Fruit fly (Drosophila melanogaster) whole organism, embryonic: ENCODE results near the gene CG34453.

Experiments used
- Bteb2 ChIP-seq: fragments of 200-800 bp; sonication (Bioruptor generic); optimal IDR thresholded peaks from 2 replicates; lab custom pipeline; 2016; ENCODE audit warnings: missing biosample characterization, missing genetic modification characterization
- CG1024 ChIP-seq: fragments of 200-800 bp; sonication (Bioruptor generic); IDR thresholded peaks from 2 replicates; pipeline ENCODE4 v1.3.6; 2022; ENCODE audit warnings: missing biosample characterization, missing genetic modification characterization
- CG10959 ChIP-seq: fragments of 200-800 bp; sonication (Bioruptor generic); IDR thresholded peaks from 2 replicates; pipeline ENCODE4 v1.3.6; 2022; ENCODE audit warnings: missing biosample characterization, missing genetic modification characterization
- CG14860 ChIP-seq: fragments of 200-800 bp; sonication (Bioruptor generic); IDR thresholded peaks from 3 replicates; pipeline ENCODE4 v1.3.6; 2022; ENCODE audit warnings: missing biosample characterization, missing genetic modification characterization; ENCODE audit not compliant: partially characterized antibody
- CG1603 ChIP-seq: fragments of 200-800 bp; sonication (Bioruptor generic); optimal IDR thresholded peaks from 2 replicates; lab custom pipeline; 2019; ENCODE audit warnings: missing biosample characterization, mild to moderate bottlenecking, missing genetic modification characterization, moderate library complexity
- CG16779 ChIP-seq: fragments of 200-800 bp; sonication (Bioruptor generic); IDR thresholded peaks from 2 replicates; pipeline ENCODE4 v1.3.6; 2022; ENCODE audit warnings: missing biosample characterization, missing genetic modification characterization
- CG17361 ChIP-seq: fragments of 200-800 bp; sonication (Bioruptor generic); IDR thresholded peaks from 3 replicates; pipeline ENCODE4 v1.3.6; 2022; ENCODE audit warnings: missing biosample characterization, missing genetic modification characterization
- CG17385 ChIP-seq: fragments of 200-800 bp; sonication (Bioruptor generic); optimal IDR thresholded peaks from 3 replicates; lab custom pipeline; 2018; ENCODE audit warnings: missing biosample characterization, mild to moderate bottlenecking, missing genetic modification characterization
- CG17829 ChIP-seq: fragments of 200-800 bp; optimal IDR thresholded peaks from 2 replicates; lab custom pipeline; 2019; ENCODE audit warnings: missing biosample characterization, mild to moderate bottlenecking, missing genetic modification characterization, moderate library complexity
- CG2678 ChIP-seq: fragments of 200-800 bp; sonication (Bioruptor generic); optimal IDR thresholded peaks from 3 replicates; lab custom pipeline; 2019; ENCODE audit warnings: missing biosample characterization, mild to moderate bottlenecking, missing genetic modification characterization, moderate library complexity
- CG33557 ChIP-seq: fragments of 200-800 bp; sonication (Bioruptor generic); optimal IDR thresholded peaks from 2 replicates; lab custom pipeline; 2019; ENCODE audit warnings: missing biosample characterization, mild to moderate bottlenecking, missing genetic modification characterization, moderate library complexity
- CG4707 ChIP-seq: fragments of 200-800 bp; sonication (Bioruptor generic); optimal IDR thresholded peaks from 2 replicates; lab custom pipeline; 2018; ENCODE audit warnings: missing biosample characterization, mild to moderate bottlenecking, missing genetic modification characterization, moderate library complexity
- CG4730 ChIP-seq: fragments of 200-800 bp; sonication (Bioruptor generic); IDR thresholded peaks from 2 replicates; pipeline ENCODE4 v1.3.6; 2022; ENCODE audit warnings: missing biosample characterization, missing genetic modification characterization
- CG7357 ChIP-seq: fragments of 200-800 bp; sonication (Bioruptor generic); IDR thresholded peaks from 3 replicates; pipeline ENCODE4 v1.3.6; 2022; ENCODE audit warnings: missing biosample characterization, missing genetic modification characterization
- CG9437 ChIP-seq: fragments of 200-800 bp; sonication (Bioruptor generic); optimal IDR thresholded peaks from 2 replicates; lab custom pipeline; 2018; ENCODE audit warnings: missing biosample characterization, mild to moderate bottlenecking, missing genetic modification characterization
- CG9609 ChIP-seq: fragments of 200-800 bp; sonication (Bioruptor generic); optimal IDR thresholded peaks from 3 replicates; lab custom pipeline; 2016; ENCODE audit warnings: missing biosample characterization, missing genetic modification characterization
- Deaf1 ChIP-seq: fragments of 200-800 bp; optimal IDR thresholded peaks from 3 replicates; lab custom pipeline; 2019; ENCODE audit warnings: missing biosample characterization, mild to moderate bottlenecking, missing genetic modification characterization, moderate library complexity
- Dip3 ChIP-seq: fragments of 200-800 bp; sonication (Bioruptor generic); optimal IDR thresholded peaks from 3 replicates; lab custom pipeline; 2016; ENCODE audit warnings: missing biosample characterization, missing genetic modification characterization
- Elba2 ChIP-seq: fragments of 200-800 bp; sonication (Bioruptor generic); optimal IDR thresholded peaks from 3 replicates; lab custom pipeline; 2016; ENCODE audit warnings: missing biosample characterization, missing genetic modification characterization
- Fer1 ChIP-seq: fragments of 200-800 bp; sonication (Bioruptor generic); optimal IDR thresholded peaks from 2 replicates; lab custom pipeline; 2017; ENCODE audit warnings: missing biosample characterization, mild to moderate bottlenecking, missing genetic modification characterization
- H15 ChIP-seq: fragments of 200-800 bp; sonication (Bioruptor generic); IDR thresholded peaks from 3 replicates; pipeline ENCODE4 v1.3.6; 2022; ENCODE audit warnings: missing biosample characterization, missing genetic modification characterization
- Hmx ChIP-seq: fragments of 200-800 bp; sonication (Bioruptor generic); optimal IDR thresholded peaks from 2 replicates; lab custom pipeline; 2016; ENCODE audit warnings: missing biosample characterization, missing genetic modification characterization
- Hr78 ChIP-seq, 2 experiments: fragments of 200-800 bp in 1 of 2; fragments of >200 bp in 1 of 2; sonication (Bioruptor generic) in 1 of 2; optimal IDR thresholded peaks; 2 replicates each; lab custom pipeline; 2017 to 2019; ENCODE audit warnings: missing biosample characterization in 2 of 2, missing genetic modification characterization in 2 of 2, mild to moderate bottlenecking in 1 of 2, moderate library complexity in 1 of 2
- Hsf ChIP-seq: fragments of 200-800 bp; sonication (Bioruptor generic); optimal IDR thresholded peaks from 3 replicates; lab custom pipeline; 2016; ENCODE audit warnings: missing biosample characterization, missing genetic modification characterization
- Kr ChIP-seq: fragments of 200-800 bp; sonication (Bioruptor generic); optimal IDR thresholded peaks from 2 replicates; lab custom pipeline; 2017; ENCODE audit warnings: missing biosample characterization, mild to moderate bottlenecking, missing genetic modification characterization
- Meics ChIP-seq: fragments of 200-800 bp; sonication (Bioruptor generic); optimal IDR thresholded peaks from 2 replicates; lab custom pipeline; 2017; ENCODE audit warnings: missing biosample characterization, mild to moderate bottlenecking, missing genetic modification characterization
- NC2β ChIP-seq: fragments of 200-800 bp; sonication (Bioruptor generic); optimal IDR thresholded peaks from 2 replicates; lab custom pipeline; 2016; ENCODE audit warnings: missing biosample characterization, missing genetic modification characterization
- NfI ChIP-seq: fragments of 200-800 bp; sonication (Bioruptor generic); optimal IDR thresholded peaks from 3 replicates; lab custom pipeline; 2018; ENCODE audit warnings: missing biosample characterization, mild to moderate bottlenecking, missing genetic modification characterization, moderate library complexity
- Ptx1 ChIP-seq: fragments of 200-800 bp; sonication (Bioruptor generic); IDR thresholded peaks from 2 replicates; pipeline ENCODE4 v1.3.6; 2022; ENCODE audit warnings: missing biosample characterization, missing genetic modification characterization
- Scr ChIP-seq: fragments of 200-800 bp; sonication (Bioruptor generic); IDR thresholded peaks from 2 replicates; pipeline ENCODE4 v1.3.6; 2022; ENCODE audit warnings: missing biosample characterization, missing genetic modification characterization; ENCODE audit not compliant: partially characterized antibody
- Sox100B ChIP-seq: fragments of 200-800 bp; sonication (Bioruptor generic); optimal IDR thresholded peaks from 3 replicates; lab custom pipeline; 2018; ENCODE audit warnings: missing biosample characterization, mild to moderate bottlenecking, missing genetic modification characterization
- Ssrp ChIP-seq: fragments of 200-800 bp; sonication (Bioruptor generic); optimal IDR thresholded peaks from 2 replicates; lab custom pipeline; 2018; ENCODE audit warnings: missing biosample characterization, mild to moderate bottlenecking, missing genetic modification characterization, moderate library complexity
- TFAM ChIP-seq: fragments of 200-800 bp; sonication (Bioruptor generic); optimal IDR thresholded peaks from 2 replicates; lab custom pipeline; 2017; ENCODE audit warnings: missing biosample characterization, missing genetic modification characterization, inconsistent platforms
- ash1 ChIP-seq: fragments of 200-800 bp; sonication (Bioruptor generic); optimal IDR thresholded peaks from 2 replicates; lab custom pipeline; 2018; ENCODE audit warnings: missing biosample characterization, mild to moderate bottlenecking, missing genetic modification characterization
- bbx ChIP-seq: fragments of 200-800 bp; sonication (Bioruptor generic); IDR thresholded peaks from 2 replicates; pipeline ENCODE4 v1.3.6; 2022; ENCODE audit warnings: missing biosample characterization, missing genetic modification characterization; ENCODE audit not compliant: partially characterized antibody
- chn ChIP-seq: fragments of 200-800 bp; sonication (Bioruptor generic); optimal IDR thresholded peaks from 2 replicates; lab custom pipeline; 2016; ENCODE audit warnings: missing biosample characterization, missing genetic modification characterization
- croc ChIP-seq: fragments of 200-800 bp; sonication (Bioruptor generic); conservative IDR thresholded peaks from 3 replicates; pipeline ENCODE4 v1.3.6; 2022; ENCODE audit warnings: missing biosample characterization, missing genetic modification characterization
- dysf ChIP-seq: fragments of 200-800 bp; sonication (Bioruptor generic); IDR thresholded peaks from 3 replicates; pipeline ENCODE4 v1.3.6; 2022; ENCODE audit warnings: missing biosample characterization, missing genetic modification characterization
- fd3F ChIP-seq: fragments of 200-800 bp; sonication (Bioruptor generic); optimal IDR thresholded peaks from 2 replicates; lab custom pipeline; 2018; ENCODE audit warnings: missing biosample characterization, mild to moderate bottlenecking, missing genetic modification characterization, moderate library complexity
- fd96Cb ChIP-seq: fragments of 200-800 bp; sonication (Bioruptor generic); optimal IDR thresholded peaks from 2 replicates; lab custom pipeline; 2018; ENCODE audit warnings: missing biosample characterization, mild to moderate bottlenecking, missing genetic modification characterization, moderate library complexity
- gem ChIP-seq: fragments of 200-800 bp; sonication (Bioruptor generic); optimal IDR thresholded peaks from 2 replicates; lab custom pipeline; 2019; ENCODE audit warnings: missing biosample characterization, mild to moderate bottlenecking, missing genetic modification characterization, moderate library complexity
- grau ChIP-seq: fragments of 200-800 bp; optimal IDR thresholded peaks from 3 replicates; lab custom pipeline; 2019; ENCODE audit warnings: missing biosample characterization, mild to moderate bottlenecking, missing genetic modification characterization, moderate library complexity
- lab ChIP-seq: fragments of 200-800 bp; sonication (Bioruptor generic); optimal IDR thresholded peaks from 3 replicates; lab custom pipeline; 2017; ENCODE audit warnings: missing biosample characterization, missing genetic modification characterization, mild to moderate bottlenecking, moderate library complexity, missing genetic modification reagents
- maf-S ChIP-seq: fragments of 200-800 bp; sonication (Bioruptor generic); optimal IDR thresholded peaks from 2 replicates; lab custom pipeline; 2016; ENCODE audit warnings: missing biosample characterization, missing genetic modification characterization
- pb ChIP-seq: fragments of 200-800 bp; sonication (Bioruptor generic); optimal IDR thresholded peaks from 3 replicates; lab custom pipeline; 2016; ENCODE audit warnings: missing biosample characterization, missing genetic modification characterization
- peb ChIP-seq: fragments of 200-800 bp; sonication (Bioruptor generic); IDR thresholded peaks from 2 replicates; pipeline ENCODE4 v1.3.6; 2022; ENCODE audit warnings: missing biosample characterization, missing genetic modification characterization
- repo ChIP-seq: fragments of 200-800 bp; sonication (Bioruptor generic); optimal IDR thresholded peaks from 2 replicates; lab custom pipeline; 2016; ENCODE audit warnings: missing biosample characterization, missing genetic modification characterization
- row ChIP-seq: fragments of 200-800 bp; sonication (Bioruptor generic); IDR thresholded peaks from 3 replicates; pipeline ENCODE4 v1.3.6; 2022; ENCODE audit warnings: missing biosample characterization, missing genetic modification characterization
- ttk ChIP-seq: fragments of 200-800 bp; sonication (Bioruptor generic); IDR thresholded peaks from 2 replicates; pipeline ENCODE4 v2.1.2; 2022; ENCODE audit warnings: missing biosample characterization, missing genetic modification characterization
- yki ChIP-seq: fragments of >200 bp; optimal IDR thresholded peaks from 3 replicates; lab custom pipeline; 2018

The CG34453 gene

dm6 chr3L:270760-271500 lies 37.8 kb upstream of the CG34453 start, which contains the start of gene miple2 (continued):
- peak; percentile 28 for TF ChIP-seq Hmx (GFP tag; lab: Kevin White, UChicago)
- TF ChIP-seq pb, result peak; percentile 49
- TF ChIP-seq Elba2 (GFP tag; lab: Kevin White, UChicago), result no peak
- TF ChIP-seq H15, result no peak
- TF ChIP-seq dysf (GFP tag; lab: Robert Waterston, UW), result no peak
- peak; percentile 8 for TF ChIP-seq CG1603 (tag; lab: Kevin White, UChicago)
- peak in 1 of 2 experiments; percentile 93 for TF ChIP-seq Hr78 (GFP tag; optimal IDR thresholded peaks at IDR 0.05; lab: Kevin White, UChicago)
- TF ChIP-seq CG14860 (GFP tag; lab: Robert Waterston, UW), result no peak
- TF ChIP-seq Kr (GFP tag; lab: Kevin White, UChicago), result peak; percentile 51
- peak; percentile 60 for TF ChIP-seq Meics (GFP tag; lab: Kevin White, UChicago)
- peak; percentile 59 for TF ChIP-seq bbx
- no peak for TF ChIP-seq repo (GFP tag; lab: Kevin White, UChicago)
- TF ChIP-seq yki (lab: Kevin White, UChicago), result no peak
- peak; percentile 71; the same call in 2 of the 3 replicates for TF ChIP-seq CG17361 (GFP tag; lab: Robert Waterston, UW)
- peak; percentile 51; the same call in 2 of the 3 replicates for TF ChIP-seq row (GFP tag; lab: Robert Waterston, UW)
- TF ChIP-seq gem, result no peak
- peak; percentile 52 for TF ChIP-seq CG17385 (GFP tag; lab: Kevin White, UChicago)
- no peak for TF ChIP-seq CG4730 (GFP tag; lab: Robert Waterston, UW)
- no peak for TF ChIP-seq Scr
- peak; percentile 2 for TF ChIP-seq maf-S (GFP tag; lab: Kevin White, UChicago)
- no peak for TF ChIP-seq peb
- 0 out of 2 replicates have a peak, but pooled peaks have one; percentile 9 for TF ChIP-seq Ptx1 (GFP tag; lab: Robert Waterston, UW)
- TF ChIP-seq TFAM (GFP tag; lab: Kevin White, UChicago), result no peak
- peak; percentile 38 for TF ChIP-seq CG17829
- no peak for TF ChIP-seq CG10959 (GFP tag; lab: Robert Waterston, UW)
- no peak for TF ChIP-seq CG9609 (GFP tag; lab: Kevin White, UChicago)
- TF ChIP-seq Sox100B (GFP tag; lab: Kevin White, UChicago), result no peak
- peak; percentile 59 for TF ChIP-seq CG4707 (GFP tag; lab: Kevin White, UChicago)
- peak; percentile 41 for TF ChIP-seq grau (tag; lab: Kevin White, UChicago)
- peak; percentile 63 for TF ChIP-seq lab (GFP tag; lab: Kevin White, UChicago)
- peak; percentile 69 for TF ChIP-seq CG2678 (tag; lab: Kevin White, UChicago)
- no peak for TF ChIP-seq Dip3 (GFP tag; lab: Kevin White, UChicago)
- TF ChIP-seq ash1 (GFP tag; lab: Kevin White, UChicago), result no peak
- 0 out of 2 replicates have a peak, but pooled peaks have one; percentile 26 for TF ChIP-seq CG1024 (GFP tag; lab: Robert Waterston, UW)
- peak; percentile 38 for TF ChIP-seq Bteb2
- peak; percentile 38 for TF ChIP-seq CG9437 (GFP tag; lab: Kevin White, UChicago)
- peak; percentile 8 for TF ChIP-seq fd3F
- TF ChIP-seq ttk (GFP tag; lab: Robert Waterston, UW), result no peak
- TF ChIP-seq fd96Cb (tag; lab: Kevin White, UChicago), result peak; percentile 20
- TF ChIP-seq CG33557 (GFP tag; lab: Kevin White, UChicago), result peak; percentile 63
- TF ChIP-seq NC2β (GFP tag; lab: Kevin White, UChicago), result no peak
- TF ChIP-seq NfI, result peak; percentile 39
- no peak for TF ChIP-seq CG16779 (GFP tag; lab: Robert Waterston, UW)
- no peak for TF ChIP-seq croc (GFP tag; lab: Robert Waterston, UW)
- TF ChIP-seq Fer1, result peak; percentile 56
- peak; percentile 50 for TF ChIP-seq Hsf (GFP tag; lab: Kevin White, UChicago)
- TF ChIP-seq Ssrp (tag; lab: Kevin White, UChicago), result peak; percentile 35
- no peak for TF ChIP-seq chn
- peak; percentile 32 for TF ChIP-seq Deaf1
- no peak for TF ChIP-seq CG7357 (GFP tag; lab: Robert Waterston, UW)
